Worm (Caenorhabditis elegans): Measurements from ENCODE around the gene F22B3.8.

- TF ChIP-seq aly-1 (tag; optimal IDR thresholded peaks at IDR 0.05) (no peak), tbx-37 (GFP tag; conservative IDR thresholded peaks at IDR 0.05) (no peak)
These were observed 49.0 kb downstream of the F22B3.8 start for ce11 chrIV:11375713-11376112.

Measured in whole organism, early embryonic.